Worm (Caenorhabditis elegans): ENCODE results near the gene Y32B12C.1.

Gene Y32B12C.1

ce11 chrV:16589488-16589887, 16.9 kb upstream of the Y32B12C.1 start:
- TF ChIP-seq ZK546.5 (tag; optimal IDR thresholded peaks at IDR 0.05): no peak
- TF ChIP-seq lin-39 (tag; optimal IDR thresholded peaks at IDR 0.05): no peak
- TF ChIP-seq pha-4 (tag; optimal IDR thresholded peaks at IDR 0.05): no peak
- TF ChIP-seq fkh-2 (tag; optimal IDR thresholded peaks at IDR 0.05): no peak
- TF ChIP-seq mml-1 (tag; optimal IDR thresholded peaks at IDR 0.05): no peak
- TF ChIP-seq nhr-43 (tag; optimal IDR thresholded peaks at IDR 0.05; ENCODE audit: poor library complexity, severe bottlenecking): no peak
- no peak for TF ChIP-seq jun-1 (tag; optimal IDR thresholded peaks at IDR 0.05)
- no peak for TF ChIP-seq nhr-12 (tag; optimal IDR thresholded peaks at IDR 0.05)

ce11 chrV:16591992-16592798, 14.2 kb upstream of the Y32B12C.1 start, which contains the start of gene srh-269:
srh-269 (minus strand) TSS chrV:16592042.
- TF ChIP-seq lin-39 (tag; optimal IDR thresholded peaks at IDR 0.05): peak; percentile 41
- TF ChIP-seq mdl-1 (tag; optimal IDR thresholded peaks at IDR 0.05): no peak
- TF ChIP-seq ceh-28 (tag; optimal IDR thresholded peaks at IDR 0.05): no peak
- TF ChIP-seq fos-1 (tag; optimal IDR thresholded peaks at IDR 0.05): peak; percentile 68
- TF ChIP-seq nhr-11 (tag; optimal IDR thresholded peaks at IDR 0.05): no peak
- TF ChIP-seq eor-1 (tag; optimal IDR thresholded peaks at IDR 0.05): no peak
- TF ChIP-seq daf-12 (tag; optimal IDR thresholded peaks at IDR 0.05): no peak
- TF ChIP-seq nhr-25 (tag; optimal IDR thresholded peaks at IDR 0.05): no peak
- no peak for TF ChIP-seq fkh-2 (tag; optimal IDR thresholded peaks at IDR 0.05)
- no peak for TF ChIP-seq nhr-237 (tag; optimal IDR thresholded peaks at IDR 0.05)
- TF ChIP-seq hmg-11 (tag; optimal IDR thresholded peaks at IDR 0.05): peak; percentile 85
- no peak for TF ChIP-seq nhr-67 (tag; optimal IDR thresholded peaks at IDR 0.05)
- no peak for TF ChIP-seq nhr-77 (tag; optimal IDR thresholded peaks at IDR 0.05)
- TF ChIP-seq ceh-16 (tag; optimal IDR thresholded peaks at IDR 0.05): no peak
- TF ChIP-seq nhr-28 (tag; optimal IDR thresholded peaks at IDR 0.05): no peak
- no peak for TF ChIP-seq unc-39 (tag; optimal IDR thresholded peaks at IDR 0.05)
- peak; percentile 18 for TF ChIP-seq jun-1 (tag; optimal IDR thresholded peaks at IDR 0.05)
- no peak for TF ChIP-seq R02D3.7 (tag; optimal IDR thresholded peaks at IDR 0.05)
- TF ChIP-seq egl-27 (tag; optimal IDR thresholded peaks at IDR 0.05): peak; percentile 33
- no peak for TF ChIP-seq ZK546.5 (tag; optimal IDR thresholded peaks at IDR 0.05)
- TF ChIP-seq pha-4 (tag; optimal IDR thresholded peaks at IDR 0.05): no peak
- peak; percentile 67 for TF ChIP-seq lsy-12 (tag; optimal IDR thresholded peaks at IDR 0.05)
- TF ChIP-seq sea-2 (GFP tag; optimal IDR thresholded peaks at IDR 0.05): no peak
- no peak for TF ChIP-seq egl-5 (tag; optimal IDR thresholded peaks at IDR 0.05)
- no peak for TF ChIP-seq aly-2 (tag; optimal IDR thresholded peaks at IDR 0.05)
- TF ChIP-seq nhr-76 (tag; optimal IDR thresholded peaks at IDR 0.05): no peak
- no peak for TF ChIP-seq tbx-2 (tag; optimal IDR thresholded peaks at IDR 0.05)
- no peak for TF ChIP-seq ztf-11 (tag; optimal IDR thresholded peaks at IDR 0.05)
- no peak for TF ChIP-seq ceh-82 (tag; optimal IDR thresholded peaks at IDR 0.05)
- no peak for TF ChIP-seq elt-1 (tag; optimal IDR thresholded peaks at IDR 0.05)
- TF ChIP-seq nhr-12 (tag; optimal IDR thresholded peaks at IDR 0.05): no peak
- TF ChIP-seq zag-1 (tag; optimal IDR thresholded peaks at IDR 0.05): no peak
- peak; percentile 95 for TF ChIP-seq ama-1 (optimal IDR thresholded peaks at IDR 0.05)
- TF ChIP-seq ceh-9 (tag; optimal IDR thresholded peaks at IDR 0.05): no peak
- TF ChIP-seq nfya-1 (tag; optimal IDR thresholded peaks at IDR 0.05; ENCODE audit: insufficient read depth): peak; percentile 46
- TF ChIP-seq pqm-1 (tag; optimal IDR thresholded peaks at IDR 0.05): peak; percentile 32
- peak; percentile 61 for TF ChIP-seq elt-2 (tag; optimal IDR thresholded peaks at IDR 0.05)
- TF ChIP-seq lin-15B (tag; optimal IDR thresholded peaks at IDR 0.05): no peak
- no peak for TF ChIP-seq elt-3 (tag; optimal IDR thresholded peaks at IDR 0.05)
- peak; percentile 47 for TF ChIP-seq snpc-4 (tag; optimal IDR thresholded peaks at IDR 0.05)
- no peak for TF ChIP-seq skn-1 (tag; optimal IDR thresholded peaks at IDR 0.05)
- no peak for TF ChIP-seq unc-62 (GFP tag; optimal IDR thresholded peaks at IDR 0.05)
- peak; percentile 56 for TF ChIP-seq ztf-4 (tag; optimal IDR thresholded peaks at IDR 0.05)
- peak; percentile 71 for TF ChIP-seq nhr-43 (tag; optimal IDR thresholded peaks at IDR 0.05; ENCODE audit: poor library complexity, severe bottlenecking)
- TF ChIP-seq fkh-10 (GFP tag; optimal IDR thresholded peaks at IDR 0.05): no peak

Data from whole organism, L3 larva.